Fruit fly (Drosophila melanogaster): ENCODE results near the gene rhea.
A peak's percentile ranks its signal among the peaks of the same experiment; 100 is the strongest.

DNA sequence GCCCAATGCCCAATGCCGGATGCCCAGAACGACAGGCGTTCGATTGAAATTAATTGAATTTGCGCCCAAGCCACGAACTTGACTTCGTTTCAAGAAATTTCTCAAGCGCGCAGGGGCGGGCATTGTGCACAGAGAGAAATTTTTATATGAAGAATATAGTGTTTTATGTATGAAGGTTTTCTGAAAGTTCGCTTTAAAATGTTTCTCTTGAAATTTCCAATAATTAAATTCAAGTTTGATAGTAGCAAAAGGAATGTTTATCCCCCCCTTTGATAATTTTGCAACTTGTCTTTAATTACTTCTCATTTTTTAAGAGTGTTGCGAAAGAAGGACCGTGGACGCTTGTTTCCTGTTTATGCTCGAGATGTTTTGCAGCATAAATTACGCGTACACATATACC, 935 bp upstream of the rhea start:
- TF ChIP-seq CG10348 (GFP tag; IDR thresholded peaks at IDR 0.05) (no peak), Pif1B (GFP tag; optimal IDR thresholded peaks at IDR 0.05) (no peak), CG8301 (tag; optimal IDR thresholded peaks at IDR 0.05) (no peak), gl (tag; optimal IDR thresholded peaks at IDR 0.05) (no peak), Ets98B (GFP tag; IDR thresholded peaks at IDR 0.05) (no peak), CG15710 (tag; optimal IDR thresholded peaks at IDR 0.05) (no peak), CG12605 (GFP tag; IDR thresholded peaks at IDR 0.05) (no peak), D1 (tag; optimal IDR thresholded peaks at IDR 0.05) (peak; percentile 22), CG9948 (tag; optimal IDR thresholded peaks at IDR 0.05) (peak; percentile 1)

Data from whole organism, pupa.